Worm (Caenorhabditis elegans) whole organism, early embryonic: ENCODE measurements around the gene Y48C3A.5.

ENCODE experiments used
- aly-1 ChIP-seq: sonication (generic microtip); optimal IDR thresholded peaks from 2 replicates; lab custom pipeline; 2016; ENCODE audit warnings: missing genetic modification characterization, missing compliant biosample characterization
- ama-1 ChIP-seq: fragments of 150-350 bp; optimal IDR thresholded peaks from 2 replicates; lab custom pipeline; 2014
- ceh-13 ChIP-seq: fragments of 200-800 bp; sonication (Bioruptor generic); optimal IDR thresholded peaks from 2 replicates; lab custom pipeline; 2018; ENCODE audit warnings: mild to moderate bottlenecking, missing genetic modification characterization, missing compliant biosample characterization
- ceh-36 ChIP-seq: sonication (generic microtip); optimal IDR thresholded peaks from 2 replicates; lab custom pipeline; 2016; ENCODE audit warnings: missing genetic modification characterization, inconsistent platforms, missing compliant biosample characterization
- ets-7 ChIP-seq: sonication (generic microtip); optimal IDR thresholded peaks from 2 replicates; lab custom pipeline; 2016; ENCODE audit warnings: missing genotype, missing genetic modification characterization, missing compliant biosample characterization
- hmbx-1 ChIP-seq: sonication (generic microtip); optimal IDR thresholded peaks from 2 replicates; lab custom pipeline; 2016; ENCODE audit warnings: mild to moderate bottlenecking, missing genetic modification characterization, missing compliant biosample characterization
- hmg-4 ChIP-seq: fragments of 200-800 bp; sonication (Bioruptor generic); optimal IDR thresholded peaks from 2 replicates; lab custom pipeline; 2018; ENCODE audit warnings: mild to moderate bottlenecking, missing genetic modification characterization, missing compliant biosample characterization
- scrt-1 ChIP-seq: fragments of 200-800 bp; sonication (Bioruptor generic); IDR thresholded peaks from 2 replicates; pipeline ENCODE4 v1.3.6; 2022; ENCODE audit warnings: missing genetic modification characterization, missing compliant biosample characterization
- sea-1 ChIP-seq: fragments of 200-800 bp; sonication (Bioruptor generic); conservative IDR thresholded peaks from 2 replicates; pipeline ENCODE4 v1.3.6; 2022; ENCODE audit warnings: missing genetic modification characterization, missing compliant biosample characterization
- tbx-11 ChIP-seq: fragments of 200-800 bp; sonication (Bioruptor generic); IDR thresholded peaks from 2 replicates; pipeline ENCODE4 v1.3.6; 2022; ENCODE audit warnings: missing genetic modification characterization, missing compliant biosample characterization
- tbx-37 ChIP-seq: fragments of 200-800 bp; sonication (Bioruptor generic); conservative IDR thresholded peaks from 2 replicates; pipeline ENCODE4 v1.3.6; 2022; ENCODE audit warnings: missing genetic modification reagents, missing genetic modification characterization, missing compliant biosample characterization
- tra-4 ChIP-seq: sonication (generic microtip); optimal IDR thresholded peaks from 2 replicates; lab custom pipeline; 2017; ENCODE audit warnings: missing genetic modification characterization, missing compliant biosample characterization

- no peak for TF ChIP-seq hmbx-1 (tag; lab: Kevin White, UChicago)
- peak; percentile 78 for TF ChIP-seq ama-1 (lab: Kevin White, UChicago)
- TF ChIP-seq tra-4 (tag; lab: Kevin White, UChicago), result no peak
- TF ChIP-seq tbx-11, result no peak
- TF ChIP-seq hmg-4 (GFP tag; lab: Kevin White, UChicago), result no peak
- TF ChIP-seq ets-7 (tag; lab: Kevin White, UChicago), result no peak
- no peak for TF ChIP-seq ceh-13 (GFP tag; lab: Kevin White, UChicago)
- TF ChIP-seq scrt-1 (GFP tag; lab: Robert Waterston, UW), result no peak
- no peak for TF ChIP-seq sea-1 (GFP tag; lab: Robert Waterston, UW)
- no peak for TF ChIP-seq aly-1 (tag; lab: Kevin White, UChicago)
- TF ChIP-seq ceh-36 (tag; lab: Kevin White, UChicago), result no peak
- TF ChIP-seq tbx-37 (GFP tag; lab: Robert Waterston, UW), result no peak
Observed at ce11 chrII:13321235-13321634, 50.4 kb downstream of the Y48C3A.5 start.
